Worm (Caenorhabditis elegans) whole organism, midembryonic: ENCODE data around the gene unc-34.

Experiments
- T22C8.4 ChIP-seq: fragments of 200-800 bp; sonication (Bioruptor generic); IDR thresholded peaks from 2 replicates; pipeline ENCODE4 v1.3.6; 2022; ENCODE audit warnings: missing genetic modification characterization, missing compliant biosample characterization
- cog-1 ChIP-seq: sonication (generic microtip); optimal IDR thresholded peaks from 2 replicates; lab custom pipeline; 2016; ENCODE audit warnings: missing genetic modification characterization, missing compliant biosample characterization
- flt-1 ChIP-seq: fragments of 200-800 bp; sonication (Bioruptor generic); IDR thresholded peaks from 2 replicates; pipeline ENCODE4 v1.3.6; 2022; ENCODE audit warnings: missing genetic modification characterization, missing compliant biosample characterization
- klf-2 ChIP-seq: fragments of 200-800 bp; sonication (Bioruptor generic); conservative IDR thresholded peaks from 2 replicates; pipeline ENCODE4 v1.3.6; 2022; ENCODE audit warnings: missing genetic modification reagents, missing genetic modification characterization, missing compliant biosample characterization
- ref-1 ChIP-seq: fragments of 200-800 bp; sonication (Bioruptor generic); conservative IDR thresholded peaks from 2 replicates; pipeline ENCODE4 v1.3.6; 2022; ENCODE audit warnings: missing genetic modification reagents, missing genetic modification characterization, missing compliant biosample characterization
- ztf-23 ChIP-seq: fragments of 200-800 bp; sonication (Bioruptor generic); IDR thresholded peaks from 2 replicates; pipeline ENCODE4 v1.3.6; 2022; ENCODE audit warnings: missing genetic modification reagents, missing genetic modification characterization, missing compliant biosample characterization
- ztf-29 ChIP-seq: fragments of 200-800 bp; sonication (Bioruptor generic); IDR thresholded peaks from 2 replicates; pipeline ENCODE4 v1.3.6; 2022; ENCODE audit warnings: missing genetic modification reagents, missing genetic modification characterization, missing compliant biosample characterization

DNA sequence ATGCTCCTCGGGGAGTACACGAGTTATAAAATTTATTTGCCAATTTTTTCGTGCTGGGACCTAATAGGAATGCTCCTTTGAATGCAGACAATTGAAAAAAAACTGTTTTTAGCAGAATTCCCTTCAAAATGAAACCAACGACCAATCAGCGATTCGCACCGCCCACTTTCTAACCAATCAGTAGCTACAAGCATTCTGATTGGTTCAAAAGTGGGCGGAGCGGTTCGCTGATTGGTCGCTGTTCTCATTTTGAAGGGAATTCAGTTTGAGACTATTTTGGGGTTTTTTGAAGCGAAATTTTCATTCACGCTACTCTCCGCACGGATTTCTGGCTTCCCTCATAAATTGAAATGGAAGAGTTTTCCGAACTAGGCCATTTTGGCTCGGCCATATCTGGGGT lies 614 bp downstream of the unc-34 start:
- TF ChIP-seq klf-2 (GFP tag; lab: Robert Waterston, UW) (no peak), ref-1 (no peak), ztf-23 (GFP tag; lab: Robert Waterston, UW) (no peak), flt-1 (no peak), T22C8.4 (GFP tag; lab: Robert Waterston, UW) (no peak), ztf-29 (GFP tag; lab: Robert Waterston, UW) (no peak), cog-1 (tag; lab: Kevin White, UChicago) (no peak)
